Worm (Caenorhabditis elegans) whole organism, mixed stage, embryonic: ENCODE results near the gene clec-175.

Experiments used
- M03D4.4 ChIP-seq: sonication (generic microtip); optimal IDR thresholded peaks from 2 replicates; lab custom pipeline; 2017; ENCODE audit warnings: mild to moderate bottlenecking, missing genetic modification characterization, missing compliant biosample characterization
- bed-3 ChIP-seq: fragments of 200-800 bp; sonication (Bioruptor generic); optimal IDR thresholded peaks from 3 replicates; lab custom pipeline; 2018; ENCODE audit warnings: mild to moderate bottlenecking, missing genetic modification characterization, moderate library complexity, missing compliant biosample characterization
- blmp-1 ChIP-seq: fragments of 150-350 bp; optimal IDR thresholded peaks from 2 replicates; lab custom pipeline; 2014; ENCODE audit warnings: missing biosample characterization, missing genetic modification characterization
- ceh-39 ChIP-seq: fragments of 150-350 bp; optimal IDR thresholded peaks from 2 replicates; lab custom pipeline; 2014; ENCODE audit warnings: missing biosample characterization, missing genetic modification characterization
- ceh-43 ChIP-seq: fragments of 200-800 bp; sonication (Bioruptor generic); optimal IDR thresholded peaks from 2 replicates; lab custom pipeline; 2018; ENCODE audit warnings: mild to moderate bottlenecking, missing genetic modification characterization, moderate library complexity, missing compliant biosample characterization
- ceh-83 ChIP-seq: fragments of 200-800 bp; sonication (Bioruptor generic); optimal IDR thresholded peaks from 2 replicates; lab custom pipeline; 2018; ENCODE audit warnings: mild to moderate bottlenecking, missing genetic modification characterization, missing compliant biosample characterization
- ces-1 ChIP-seq: fragments of 150-350 bp; optimal IDR thresholded peaks from 2 replicates; lab custom pipeline; 2014; ENCODE audit warnings: missing biosample characterization, missing genetic modification reagents, missing genetic modification characterization
- cnd-1 ChIP-seq: fragments of 200-800 bp; sonication (Bioruptor generic); optimal IDR thresholded peaks from 2 replicates; lab custom pipeline; 2018; ENCODE audit warnings: mild to moderate bottlenecking, missing genetic modification characterization, missing compliant biosample characterization
- drap-1 ChIP-seq: fragments of 200-800 bp; sonication (Bioruptor generic); optimal IDR thresholded peaks from 3 replicates; lab custom pipeline; 2018; ENCODE audit warnings: mild to moderate bottlenecking, missing genetic modification characterization, missing compliant biosample characterization
- elt-1 ChIP-seq: sonication (generic microtip); optimal IDR thresholded peaks from 2 replicates; lab custom pipeline; 2017; ENCODE audit warnings: missing genetic modification characterization, mild to moderate bottlenecking, missing compliant biosample characterization, antibody characterized with exemption, moderate library complexity, borderline replicate concordance; ENCODE audit not compliant: insufficient read depth
- elt-3 ChIP-seq: fragments of 150-350 bp; optimal IDR thresholded peaks from 2 replicates; lab custom pipeline; 2014; ENCODE audit warnings: missing biosample characterization, missing genetic modification characterization
- flh-1 ChIP-seq: fragments of 200-800 bp; sonication (Bioruptor generic); optimal IDR thresholded peaks from 2 replicates; lab custom pipeline; 2018; ENCODE audit warnings: mild to moderate bottlenecking, missing genetic modification characterization, moderate library complexity, missing compliant biosample characterization
- ham-2 ChIP-seq: fragments of 200-800 bp; sonication (Bioruptor generic); optimal IDR thresholded peaks from 2 replicates; lab custom pipeline; 2018; ENCODE audit warnings: mild to moderate bottlenecking, missing genetic modification characterization, missing compliant biosample characterization
- hlh-1 ChIP-seq: fragments of 150-350 bp; optimal IDR thresholded peaks from 2 replicates; lab custom pipeline; 2014; ENCODE audit warnings: missing biosample characterization, missing genetic modification reagents, missing genetic modification characterization
- lin-13 ChIP-seq: fragments of 150-350 bp; optimal IDR thresholded peaks from 2 replicates; lab custom pipeline; 2014; ENCODE audit warnings: missing biosample characterization, missing genetic modification characterization
- lin-32 ChIP-seq: fragments of 200-800 bp; sonication (Bioruptor generic); optimal IDR thresholded peaks from 2 replicates; lab custom pipeline; 2018; ENCODE audit warnings: mild to moderate bottlenecking, missing genetic modification characterization, missing compliant biosample characterization
- lsy-2 ChIP-seq: fragments of 150-350 bp; optimal IDR thresholded peaks from 2 replicates; lab custom pipeline; 2014; ENCODE audit warnings: missing biosample characterization, missing genetic modification characterization
- mab-5 ChIP-seq: fragments of 150-350 bp; optimal IDR thresholded peaks from 2 replicates; lab custom pipeline; 2014; ENCODE audit warnings: missing biosample characterization, missing genetic modification characterization
- mep-1 ChIP-seq: fragments of 150-350 bp; optimal IDR thresholded peaks from 2 replicates; lab custom pipeline; 2017; ENCODE audit warnings: missing biosample characterization, missing genetic modification reagents, missing genetic modification characterization, inconsistent platforms
- mls-2 ChIP-seq: sonication (generic microtip); optimal IDR thresholded peaks from 2 replicates; lab custom pipeline; 2016; ENCODE audit warnings: mild to moderate bottlenecking, missing genetic modification characterization, moderate library complexity, missing compliant biosample characterization
- nhr-12 ChIP-seq: fragments of 150-350 bp; optimal IDR thresholded peaks from 2 replicates; lab custom pipeline; 2014; ENCODE audit warnings: missing biosample characterization, missing genetic modification characterization
- nhr-2 ChIP-seq: fragments of 150-350 bp; optimal IDR thresholded peaks from 2 replicates; lab custom pipeline; 2014; ENCODE audit warnings: missing biosample characterization, missing genetic modification characterization
- nhr-237 ChIP-seq: fragments of 150-350 bp; optimal IDR thresholded peaks from 2 replicates; lab custom pipeline; 2014; ENCODE audit warnings: missing biosample characterization, missing genetic modification characterization
- nhr-28 ChIP-seq: fragments of 150-350 bp; optimal IDR thresholded peaks from 2 replicates; lab custom pipeline; 2014; ENCODE audit warnings: missing biosample characterization, missing genetic modification characterization
- nhr-76 ChIP-seq: sonication (generic microtip); optimal IDR thresholded peaks from 2 replicates; lab custom pipeline; 2017; ENCODE audit warnings: missing biosample characterization, missing genetic modification characterization
- pha-4 ChIP-seq: fragments of 150-350 bp; optimal IDR thresholded peaks from 2 replicates; lab custom pipeline; 2018; ENCODE audit warnings: missing biosample characterization, missing genetic modification reagents, missing genetic modification characterization
- sem-2 ChIP-seq: fragments of 200-800 bp; sonication (Bioruptor generic); optimal IDR thresholded peaks from 2 replicates; lab custom pipeline; 2018; ENCODE audit warnings: mild to moderate bottlenecking, missing genetic modification characterization, missing compliant biosample characterization
- snpc-4 ChIP-seq: fragments of 150-350 bp; optimal IDR thresholded peaks from 2 replicates; lab custom pipeline; 2014; ENCODE audit warnings: missing biosample characterization, missing genetic modification characterization
- sptf-1 ChIP-seq: sonication (generic microtip); optimal IDR thresholded peaks from 2 replicates; lab custom pipeline; 2017; ENCODE audit warnings: mild to moderate bottlenecking, missing genetic modification characterization, moderate library complexity, missing compliant biosample characterization
- tbx-8 ChIP-seq: fragments of 200-800 bp; sonication (Bioruptor generic); optimal IDR thresholded peaks from 2 replicates; lab custom pipeline; 2018; ENCODE audit warnings: mild to moderate bottlenecking, missing genetic modification characterization, moderate library complexity, missing compliant biosample characterization
- unc-120 ChIP-seq: sonication (generic microtip); optimal IDR thresholded peaks from 2 replicates; lab custom pipeline; 2017; ENCODE audit warnings: missing genetic modification characterization, missing compliant biosample characterization; ENCODE audit not compliant: poor library complexity, severe bottlenecking
- unc-39 ChIP-seq: fragments of 150-350 bp; optimal IDR thresholded peaks from 2 replicates; lab custom pipeline; 2014; ENCODE audit warnings: missing biosample characterization, missing genetic modification characterization
- unc-62 ChIP-seq: fragments of 150-350 bp; optimal IDR thresholded peaks from 2 replicates; lab custom pipeline; 2014; ENCODE audit warnings: missing biosample characterization, missing genetic modification reagents, missing genetic modification characterization
- zip-8 ChIP-seq: fragments of 150-350 bp; optimal IDR thresholded peaks from 2 replicates; lab custom pipeline; 2014; ENCODE audit warnings: missing biosample characterization, missing genetic modification characterization
- ztf-11 ChIP-seq: fragments of 150-350 bp; optimal IDR thresholded peaks from 2 replicates; lab custom pipeline; 2014; ENCODE audit warnings: missing biosample characterization, missing genetic modification characterization

clec-175 gene

DNA sequence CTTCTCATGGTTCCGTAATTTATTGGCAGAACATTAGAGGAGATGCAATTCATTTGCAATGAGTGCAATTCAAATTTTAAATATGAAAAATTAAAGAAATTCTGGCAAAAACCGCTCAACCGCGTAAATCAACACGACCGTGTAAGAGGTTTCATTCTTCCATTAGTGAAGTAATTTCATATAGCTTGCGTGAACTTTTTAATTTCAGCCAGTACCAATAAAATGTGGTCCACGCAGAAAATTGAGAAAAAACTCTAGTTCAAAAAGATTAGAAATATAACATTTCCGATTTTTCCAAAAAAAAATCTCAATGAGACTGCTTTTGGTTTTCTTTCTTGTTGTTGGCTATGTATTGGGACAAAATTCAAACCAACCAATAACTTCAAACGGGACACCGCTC, at the start of gene clec-175:
Gene clec-175 (plus strand): TSS at position 301 of the 400 bp plus-strand sequence.
- no peak for TF ChIP-seq ham-2 (GFP tag; lab: Kevin White, UChicago)
- no peak for TF ChIP-seq lsy-2
- no peak for TF ChIP-seq mls-2 (tag; lab: Kevin White, UChicago)
- no peak for TF ChIP-seq ztf-11 (tag; lab: Kevin White, UChicago)
- TF ChIP-seq mep-1 (tag; lab: Kevin White, UChicago), result no peak
- no peak for TF ChIP-seq ceh-39
- TF ChIP-seq ceh-43 (GFP tag; lab: Kevin White, UChicago), result no peak
- no peak for TF ChIP-seq mab-5 (tag; lab: Kevin White, UChicago)
- TF ChIP-seq nhr-76 (tag; lab: Kevin White, UChicago), result no peak
- no peak for TF ChIP-seq lin-13 (tag; lab: Kevin White, UChicago)
- no peak for TF ChIP-seq sptf-1
- TF ChIP-seq nhr-28 (tag; lab: Kevin White, UChicago), result no peak
- no peak for TF ChIP-seq unc-120 (tag; lab: Kevin White, UChicago)
- no peak for TF ChIP-seq flh-1 (GFP tag; lab: Kevin White, UChicago)
- TF ChIP-seq drap-1 (GFP tag; lab: Kevin White, UChicago), result no peak
- no peak for TF ChIP-seq sem-2 (GFP tag; lab: Kevin White, UChicago)
- TF ChIP-seq lin-32 (GFP tag; lab: Kevin White, UChicago), result no peak
- TF ChIP-seq hlh-1 (tag; lab: Kevin White, UChicago), result no peak

DNA sequence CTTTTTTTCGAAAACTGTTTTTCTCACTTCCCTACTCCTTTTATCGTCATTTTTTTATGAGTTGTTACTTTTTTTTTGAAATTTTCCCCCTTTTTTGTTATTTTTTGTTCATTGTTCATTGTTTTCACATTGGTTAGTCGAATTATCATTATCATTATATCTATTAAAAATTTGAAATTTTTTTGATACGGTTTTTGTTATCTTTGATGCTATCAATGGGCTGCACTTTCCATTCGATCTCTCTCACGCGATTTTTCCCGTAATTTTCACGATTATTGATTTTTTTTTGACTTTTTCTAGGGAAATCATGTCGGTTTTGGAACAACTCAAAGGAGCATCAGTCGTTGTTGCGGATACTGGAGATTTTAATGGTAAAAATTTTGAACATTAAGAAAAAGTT, 35.8 kb upstream of the clec-175 start, which contains the start of gene tald-1:
Gene tald-1 (plus strand): TSS at position 301 of the 400 bp plus-strand sequence.
- no peak for TF ChIP-seq mls-2 (tag; lab: Kevin White, UChicago)
- no peak for TF ChIP-seq lin-32 (GFP tag; lab: Kevin White, UChicago)
- no peak for TF ChIP-seq ham-2 (GFP tag; lab: Kevin White, UChicago)
- TF ChIP-seq lin-13 (tag; lab: Kevin White, UChicago), result no peak
- no peak for TF ChIP-seq nhr-28 (tag; lab: Kevin White, UChicago)
- TF ChIP-seq sem-2 (GFP tag; lab: Kevin White, UChicago), result no peak
- no peak for TF ChIP-seq M03D4.4 (tag; lab: Kevin White, UChicago)

DNA sequence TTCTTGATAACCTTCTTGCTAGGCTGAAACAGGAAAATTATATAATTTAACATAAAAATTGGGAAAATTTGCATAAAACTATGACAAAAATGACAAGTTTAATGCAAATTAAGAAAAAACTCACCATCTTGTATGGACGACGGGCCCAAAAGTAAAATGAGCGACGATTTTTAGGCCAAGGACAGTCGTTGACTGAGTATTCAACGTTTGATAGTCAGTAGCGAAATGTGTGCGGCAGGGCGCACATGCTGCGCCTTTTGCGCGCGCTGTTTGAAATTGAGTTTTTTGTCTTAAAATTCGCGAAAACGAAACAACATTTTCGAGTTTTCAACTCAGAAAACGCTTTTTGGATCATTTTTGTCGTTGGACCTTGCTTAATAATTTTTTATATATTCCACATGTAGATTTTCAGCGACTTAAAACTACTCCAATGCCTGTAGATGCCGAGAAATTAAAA, 31.7 kb upstream of the clec-175 start, which contains the start of the genes rpl-7A and set-21:
Gene rpl-7A (minus strand): TSS at position 153 of the 457 bp plus-strand sequence.
Gene set-21 (plus strand): TSS at position 407 of the 457 bp plus-strand sequence.
- TF ChIP-seq nhr-76 (tag; lab: Kevin White, UChicago) (no peak), ces-1 (GFP tag; lab: Kevin White, UChicago) (peak; percentile 47), ham-2 (GFP tag; lab: Kevin White, UChicago) (no peak), lsy-2 (peak; percentile 93), sptf-1 (peak; percentile 85), lin-32 (GFP tag; lab: Kevin White, UChicago) (no peak), mab-5 (tag; lab: Kevin White, UChicago) (no peak), ceh-43 (GFP tag; lab: Kevin White, UChicago) (no peak), M03D4.4 (tag; lab: Kevin White, UChicago) (peak; percentile 51), snpc-4 (tag; lab: Kevin White, UChicago) (no peak), nhr-2 (tag; lab: Kevin White, UChicago) (no peak), blmp-1 (tag; lab: Kevin White, UChicago) (no peak), nhr-28 (tag; lab: Kevin White, UChicago) (no peak), sem-2 (GFP tag; lab: Kevin White, UChicago) (no peak), bed-3 (GFP tag; lab: Kevin White, UChicago) (no peak), elt-1 (tag; lab: Kevin White, UChicago) (no peak), tbx-8 (peak; percentile 27), hlh-1 (tag; lab: Kevin White, UChicago) (peak; percentile 7), flh-1 (GFP tag; lab: Kevin White, UChicago) (no peak), ztf-11 (tag; lab: Kevin White, UChicago) (no peak), cnd-1 (tag; lab: Kevin White, UChicago) (peak; percentile 64), mls-2 (tag; lab: Kevin White, UChicago) (peak; percentile 70), elt-3 (tag; lab: Kevin White, UChicago) (no peak), ceh-39 (peak; percentile 71), pha-4 (peak; percentile 56), unc-39 (tag; lab: Kevin White, UChicago) (no peak), ceh-83 (no peak), mep-1 (tag; lab: Kevin White, UChicago) (peak; percentile 86), nhr-12 (no peak), zip-8 (tag; lab: Kevin White, UChicago) (no peak), lin-13 (tag; lab: Kevin White, UChicago) (peak; percentile 76), unc-120 (tag; lab: Kevin White, UChicago) (peak; percentile 18), unc-62 (peak; percentile 49), drap-1 (GFP tag; lab: Kevin White, UChicago) (peak; percentile 62), nhr-237 (tag; lab: Kevin White, UChicago) (peak; percentile 84)
